Worm (Caenorhabditis elegans) whole organism, young adult: ENCODE results near the gene F14H12.7.
A peak's percentile ranks its signal among the peaks of the same experiment; 100 is the strongest.

ENCODE experiments used
- C17E4.6 ChIP-seq: fragments of 200-800 bp; sonication (Bioruptor generic); IDR thresholded peaks from 2 replicates; pipeline ENCODE4 v1.3.6; 2022; ENCODE audit warnings: missing genetic modification reagents, missing genetic modification characterization, missing compliant biosample characterization
- F33H1.4 ChIP-seq: fragments of 200-800 bp; sonication (Bioruptor generic); IDR thresholded peaks from 2 replicates; pipeline ENCODE4 v1.3.6; 2022; ENCODE audit warnings: missing genetic modification reagents, missing genetic modification characterization, missing compliant biosample characterization
- F49E8.2 ChIP-seq: sonication (generic microtip); optimal IDR thresholded peaks from 3 replicates; lab custom pipeline; 2017; ENCODE audit warnings: missing genetic modification characterization, mild to moderate bottlenecking, missing compliant biosample characterization, antibody characterized with exemption, moderate library complexity; ENCODE audit not compliant: insufficient read depth
- F52B5.7 ChIP-seq: sonication (generic microtip); optimal IDR thresholded peaks from 2 replicates; lab custom pipeline; 2016; ENCODE audit warnings: mild to moderate bottlenecking, missing genetic modification characterization, missing compliant biosample characterization
- F55B11.4 ChIP-seq: sonication (generic microtip); optimal IDR thresholded peaks from 2 replicates; lab custom pipeline; 2016; ENCODE audit warnings: missing compliant biosample characterization, missing genetic modification characterization, borderline replicate concordance; ENCODE audit not compliant: insufficient read depth
- F57A8.1 ChIP-seq: fragments of 200-800 bp; sonication (Bioruptor generic); optimal IDR thresholded peaks from 2 replicates; lab custom pipeline; 2018; ENCODE audit warnings: mild to moderate bottlenecking, missing genetic modification characterization, moderate library complexity, missing compliant biosample characterization
- K11D2.4 ChIP-seq: fragments of 200-800 bp; sonication (Bioruptor generic); IDR thresholded peaks from 2 replicates; pipeline ENCODE4 v1.3.6; 2022; ENCODE audit warnings: missing genetic modification reagents, missing genetic modification characterization, missing compliant biosample characterization
- K12H6.12 ChIP-seq: fragments of 200-800 bp; sonication (Bioruptor generic); optimal IDR thresholded peaks from 2 replicates; lab custom pipeline; 2018; ENCODE audit warnings: mild to moderate bottlenecking, missing genetic modification characterization, missing compliant biosample characterization
- Y79H2A.3 ChIP-seq: fragments of 200-800 bp; sonication (Bioruptor generic); conservative IDR thresholded peaks from 2 replicates; pipeline ENCODE4 v1.3.6; 2022; ENCODE audit warnings: missing genetic modification reagents, missing genetic modification characterization, missing compliant biosample characterization
- Y95B8A.8 ChIP-seq: fragments of 200-800 bp; sonication (Bioruptor generic); IDR thresholded peaks from 2 replicates; pipeline ENCODE4 v1.3.6; 2022; ENCODE audit warnings: missing genetic modification reagents, missing genetic modification characterization, missing compliant biosample characterization
- ZK185.1 ChIP-seq: sonication (generic microtip); optimal IDR thresholded peaks from 2 replicates; lab custom pipeline; 2016; ENCODE audit warnings: mild to moderate bottlenecking, missing genetic modification characterization, missing compliant biosample characterization; ENCODE audit not compliant: poor library complexity, severe bottlenecking
- akir-1 ChIP-seq: fragments of 200-800 bp; sonication (Bioruptor generic); optimal IDR thresholded peaks from 2 replicates; lab custom pipeline; 2018; ENCODE audit warnings: mild to moderate bottlenecking, missing genetic modification characterization, moderate library complexity, missing compliant biosample characterization
- chd-7 ChIP-seq: sonication (generic microtip); optimal IDR thresholded peaks from 2 replicates; lab custom pipeline; 2016; ENCODE audit warnings: mild to moderate bottlenecking, missing genetic modification characterization, moderate library complexity, missing compliant biosample characterization
- die-1 ChIP-seq: sonication (generic microtip); optimal IDR thresholded peaks from 2 replicates; lab custom pipeline; 2016; ENCODE audit warnings: missing genotype, mild to moderate bottlenecking, missing genetic modification characterization, missing compliant biosample characterization
- egl-18 ChIP-seq: fragments of 200-800 bp; sonication (Bioruptor generic); IDR thresholded peaks from 2 replicates; pipeline ENCODE4 v1.3.6; 2022; ENCODE audit warnings: missing genetic modification reagents, missing genetic modification characterization, missing compliant biosample characterization
- egrh-3 ChIP-seq: fragments of 200-800 bp; sonication (Bioruptor generic); IDR thresholded peaks from 2 replicates; pipeline ENCODE4 v1.3.6; 2022; ENCODE audit warnings: missing genetic modification reagents, missing genetic modification characterization, missing compliant biosample characterization
- him-1 ChIP-seq: sonication (generic microtip); optimal IDR thresholded peaks from 2 replicates; lab custom pipeline; 2016; ENCODE audit warnings: missing genotype, missing genetic modification reagents, missing genetic modification characterization, missing compliant biosample characterization
- hlh-12 ChIP-seq: sonication (generic microtip); optimal IDR thresholded peaks from 2 replicates; lab custom pipeline; 2016; ENCODE audit warnings: missing genetic modification characterization, missing compliant biosample characterization
- hmg-1.2 ChIP-seq: fragments of 200-800 bp; sonication (Bioruptor generic); IDR thresholded peaks from 2 replicates; pipeline ENCODE4 v1.3.6; 2022; ENCODE audit warnings: missing genetic modification reagents, missing genetic modification characterization, missing compliant biosample characterization
- lin-35 ChIP-seq, 3 experiments: fragments of 150-350 bp in 2 of 3; sonication (generic microtip) in 1 of 3; optimal IDR thresholded peaks; 2 replicates each; lab custom pipeline; 2014 to 2018; ENCODE audit warnings: missing biosample characterization in 3 of 3, missing genetic modification characterization in 3 of 3, missing genetic modification reagents in 3 of 3
- lin-54 ChIP-seq: fragments of 200-800 bp; sonication (Bioruptor generic); optimal IDR thresholded peaks from 2 replicates; lab custom pipeline; 2018; ENCODE audit warnings: mild to moderate bottlenecking, missing genetic modification characterization, missing compliant biosample characterization
- lir-1 ChIP-seq: fragments of 200-800 bp; sonication (Bioruptor generic); conservative IDR thresholded peaks from 2 replicates; pipeline ENCODE4 v1.3.6; 2022; ENCODE audit warnings: missing genetic modification reagents, missing genetic modification characterization, missing compliant biosample characterization
- lsy-27 ChIP-seq: sonication (generic microtip); optimal IDR thresholded peaks from 2 replicates; lab custom pipeline; 2017; ENCODE audit warnings: missing genetic modification characterization, mild to moderate bottlenecking, missing compliant biosample characterization, antibody characterized with exemption, missing genotype, borderline replicate concordance; ENCODE audit not compliant: insufficient read depth
- madf-8 ChIP-seq: fragments of 200-800 bp; sonication (Bioruptor generic); conservative IDR thresholded peaks from 2 replicates; pipeline ENCODE4 v1.3.6; 2022; ENCODE audit warnings: missing genetic modification reagents, missing genetic modification characterization, missing compliant biosample characterization
- mcd-1 ChIP-seq: fragments of 200-800 bp; sonication (Bioruptor generic); IDR thresholded peaks from 2 replicates; pipeline ENCODE4 v1.3.6; 2022; ENCODE audit warnings: missing genetic modification reagents, missing genetic modification characterization, missing compliant biosample characterization
- nfya-2 ChIP-seq: fragments of 200-800 bp; sonication (Bioruptor generic); IDR thresholded peaks from 2 replicates; pipeline ENCODE4 v1.3.6; 2022; ENCODE audit warnings: missing genetic modification reagents, missing genetic modification characterization, missing compliant biosample characterization
- nhr-90 ChIP-seq: sonication (generic microtip); optimal IDR thresholded peaks from 2 replicates; lab custom pipeline; 2016; ENCODE audit warnings: missing genotype, mild to moderate bottlenecking, missing genetic modification characterization, missing compliant biosample characterization
- pha-4 ChIP-seq: fragments of 150-350 bp; sonication (generic microtip); optimal IDR thresholded peaks from 2 replicates; lab custom pipeline; 2014; ENCODE audit warnings: missing biosample characterization, missing genetic modification reagents, missing genetic modification characterization
- rcor-1 ChIP-seq: fragments of 200-800 bp; sonication (Bioruptor generic); IDR thresholded peaks from 2 replicates; pipeline ENCODE4 v1.3.6; 2022; ENCODE audit warnings: missing genetic modification reagents, missing genetic modification characterization, missing compliant biosample characterization
- snpc-1.1 ChIP-seq: sonication (generic microtip); optimal IDR thresholded peaks from 2 replicates; lab custom pipeline; 2017; ENCODE audit warnings: missing genetic modification characterization, mild to moderate bottlenecking, missing compliant biosample characterization, antibody characterized with exemption, moderate library complexity, missing genotype, missing genetic modification reagents; ENCODE audit not compliant: insufficient read depth
- snpc-4 ChIP-seq, 5 experiments: fragments of 150-350 bp in 1 of 5; sonication (generic microtip) in 4 of 5; optimal IDR thresholded peaks; 2 replicates each; lab custom pipeline; 2014 to 2018; ENCODE audit warnings: missing genetic modification characterization in 5 of 5, missing biosample characterization in 3 of 5, antibody characterized with exemption in 2 of 5, mild to moderate bottlenecking in 2 of 5, missing compliant biosample characterization in 2 of 5, missing genotype in 2 of 5, moderate library complexity in 2 of 5, missing genetic modification reagents in 1 of 5
- sptf-2 ChIP-seq: fragments of 200-800 bp; sonication (Bioruptor generic); optimal IDR thresholded peaks from 2 replicates; lab custom pipeline; 2018; ENCODE audit warnings: mild to moderate bottlenecking, missing genetic modification characterization, missing compliant biosample characterization
- unc-130 ChIP-seq: sonication (generic microtip); optimal IDR thresholded peaks from 2 replicates; lab custom pipeline; 2016; ENCODE audit warnings: missing genetic modification reagents, missing genetic modification characterization, missing compliant biosample characterization
- xnd-1 ChIP-seq: sonication (generic microtip); optimal IDR thresholded peaks from 2 replicates; lab custom pipeline; 2016; ENCODE audit warnings: missing genotype, missing genetic modification reagents, missing genetic modification characterization, missing compliant biosample characterization
- ztf-25 ChIP-seq: fragments of 200-800 bp; sonication (Bioruptor generic); IDR thresholded peaks from 2 replicates; pipeline ENCODE4 v1.3.6; 2022; ENCODE audit warnings: missing genetic modification reagents, missing genetic modification characterization, missing compliant biosample characterization

The F14H12.7 gene

DNA sequence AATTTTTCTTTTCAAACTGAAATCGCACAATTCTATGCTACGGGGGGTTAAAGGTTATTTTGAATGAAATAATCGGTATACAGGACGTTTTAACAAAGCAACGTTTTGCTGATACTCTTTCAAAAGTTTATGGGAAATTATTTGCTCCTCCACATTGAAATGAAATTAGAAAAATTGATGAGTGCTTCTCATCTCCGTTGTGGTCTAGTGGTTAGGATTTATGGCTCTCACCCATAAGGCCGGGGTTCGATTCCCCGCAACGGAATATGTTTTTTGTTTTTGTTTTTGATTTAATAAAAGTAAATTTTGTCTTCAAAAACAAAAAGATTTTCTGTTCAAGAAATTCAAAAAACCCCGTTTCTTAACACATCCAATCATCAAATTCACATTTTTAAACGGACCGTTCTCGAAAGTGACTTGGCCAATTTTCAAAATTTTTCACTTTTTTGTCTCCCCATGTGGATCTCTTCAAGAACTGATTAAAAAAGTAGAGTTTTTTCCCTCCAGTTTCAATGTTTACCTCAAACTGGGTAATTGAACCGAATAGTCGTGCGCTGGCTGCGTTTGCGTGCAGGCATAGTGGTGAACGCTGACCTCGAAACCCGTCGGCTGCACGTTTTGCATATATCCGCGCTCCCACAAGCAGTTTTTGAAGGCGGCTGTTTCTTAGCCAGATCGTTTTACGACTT, 47.3 kb upstream of the F14H12.7 start (continued):
- no peak for TF ChIP-seq lir-1 (GFP tag; lab: Robert Waterston, UW)
- TF ChIP-seq mcd-1 (GFP tag; lab: Robert Waterston, UW): no peak
- no peak for TF ChIP-seq F55B11.4 (tag; lab: Kevin White, UChicago)
- no peak for TF ChIP-seq egl-18 (GFP tag; lab: Robert Waterston, UW)
- no peak for TF ChIP-seq K12H6.12
- no peak for TF ChIP-seq lin-54 (GFP tag; lab: Kevin White, UChicago)
- no peak for TF ChIP-seq nfya-2 (GFP tag; lab: Robert Waterston, UW)
- TF ChIP-seq Y95B8A.8 (GFP tag; lab: Robert Waterston, UW): no peak
- no peak for TF ChIP-seq snpc-1.1 (tag; lab: Kevin White, UChicago)
- no peak for TF ChIP-seq ZK185.1 (tag; lab: Kevin White, UChicago)
- TF ChIP-seq unc-130 (GFP tag; lab: Kevin White, UChicago): no peak
- no peak for TF ChIP-seq xnd-1
- no peak for TF ChIP-seq chd-7
- TF ChIP-seq snpc-4 (GFP tag; optimal IDR thresholded peaks at IDR 0.05; lab: Kevin White, UChicago): peak; percentile 20
- TF ChIP-seq snpc-4 (tag; optimal IDR thresholded peaks at IDR 0.05; lab: Kevin White, UChicago): peak in 1 of 4 experiments; percentile 77
- TF ChIP-seq K11D2.4 (GFP tag; lab: Robert Waterston, UW): no peak
- TF ChIP-seq rcor-1: 0 out of 2 replicates have a peak, but pooled peaks have one; percentile 7
- peak; percentile 70 for TF ChIP-seq hmg-1.2
- no peak for TF ChIP-seq F49E8.2 (tag; lab: Kevin White, UChicago)
- TF ChIP-seq akir-1 (GFP tag; lab: Kevin White, UChicago): no peak
- no peak for TF ChIP-seq madf-8 (GFP tag; lab: Robert Waterston, UW)
- TF ChIP-seq pha-4: no peak
- no peak for TF ChIP-seq lin-35 (GFP tag; optimal IDR thresholded peaks at IDR 0.05; lab: Kevin White, UChicago)
- TF ChIP-seq nhr-90: no peak
- no peak for TF ChIP-seq sptf-2 (GFP tag; lab: Kevin White, UChicago)
- no peak for TF ChIP-seq F33H1.4 (GFP tag; lab: Robert Waterston, UW)
- no peak for TF ChIP-seq him-1 (tag; lab: Kevin White, UChicago)

DNA sequence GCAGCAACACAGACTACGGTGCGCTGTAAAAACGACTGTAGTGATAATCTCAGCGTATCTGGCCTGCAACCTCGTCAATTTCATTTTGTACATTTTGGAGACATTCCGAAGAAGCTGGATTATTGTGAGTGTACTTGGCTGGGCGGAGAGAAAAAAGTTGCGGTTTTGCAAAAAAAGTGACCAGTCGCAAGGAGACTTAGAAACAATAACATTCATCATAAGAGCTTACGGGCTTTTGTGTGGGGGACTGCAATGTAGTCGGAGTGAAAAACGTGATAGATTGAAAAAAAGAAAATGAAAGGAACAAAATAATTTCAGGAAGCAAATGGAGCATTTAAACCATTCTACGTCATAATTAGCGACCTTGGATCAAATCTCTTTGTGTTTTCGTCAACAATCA, 46.0 kb upstream of the F14H12.7 start:
- TF ChIP-seq lsy-27 (no peak), F57A8.1 (GFP tag; lab: Kevin White, UChicago) (no peak), F52B5.7 (tag; lab: Kevin White, UChicago) (no peak), die-1 (tag; lab: Kevin White, UChicago) (no peak), egrh-3 (GFP tag; lab: Robert Waterston, UW) (no peak), snpc-4 (GFP tag; optimal IDR thresholded peaks at IDR 0.05; lab: Kevin White, UChicago) (no peak), snpc-4 (tag; optimal IDR thresholded peaks at IDR 0.05; lab: Kevin White, UChicago) (no peak), Y95B8A.8 (GFP tag; lab: Robert Waterston, UW) (no peak), hlh-12 (tag; lab: Kevin White, UChicago) (no peak), C17E4.6 (GFP tag; lab: Robert Waterston, UW) (no peak), ztf-25 (GFP tag; lab: Robert Waterston, UW) (no peak), Y79H2A.3 (GFP tag; lab: Robert Waterston, UW) (no peak)
